Fruit fly (Drosophila melanogaster) whole organism, embryonic: Measurements from ENCODE around the gene CG6839.

Experiments
- Abd-B ChIP-seq: fragments of 200-800 bp; sonication (Bioruptor generic); optimal IDR thresholded peaks from 2 replicates; lab custom pipeline; 2018; ENCODE audit warnings: missing biosample characterization, mild to moderate bottlenecking, missing genetic modification characterization, moderate library complexity
- B-H2 ChIP-seq: fragments of 200-800 bp; sonication (Bioruptor generic); optimal IDR thresholded peaks from 2 replicates; lab custom pipeline; 2018; ENCODE audit warnings: missing biosample characterization, mild to moderate bottlenecking, missing genetic modification characterization
- CG10431 ChIP-seq: fragments of 200-800 bp; sonication (Bioruptor generic); optimal IDR thresholded peaks from 3 replicates; lab custom pipeline; 2018; ENCODE audit warnings: missing biosample characterization, mild to moderate bottlenecking, missing genetic modification characterization
- CG11093 ChIP-seq: fragments of 200-800 bp; sonication (Bioruptor generic); IDR thresholded peaks from 3 replicates; pipeline ENCODE4 v1.3.6; 2022; ENCODE audit warnings: missing biosample characterization, missing genetic modification characterization
- CG11560 ChIP-seq: fragments of 200-800 bp; sonication (Bioruptor generic); IDR thresholded peaks from 3 replicates; pipeline ENCODE4 v1.3.6; 2022; ENCODE audit warnings: missing biosample characterization, missing genetic modification characterization
- CG11723 ChIP-seq: fragments of 200-800 bp; sonication (Bioruptor generic); optimal IDR thresholded peaks from 2 replicates; lab custom pipeline; 2017; ENCODE audit warnings: missing biosample characterization, mild to moderate bottlenecking, missing genetic modification characterization
- CG12236 ChIP-seq: fragments of 200-800 bp; sonication (Bioruptor generic); optimal IDR thresholded peaks from 2 replicates; lab custom pipeline; 2016; ENCODE audit warnings: missing biosample characterization, missing genetic modification characterization
- CG13296 ChIP-seq: fragments of 200-800 bp; sonication (Bioruptor generic); optimal IDR thresholded peaks from 3 replicates; lab custom pipeline; 2018; ENCODE audit warnings: missing biosample characterization, mild to moderate bottlenecking, missing genetic modification characterization
- CG14050 ChIP-seq: fragments of 200-800 bp; sonication (Bioruptor generic); IDR thresholded peaks from 3 replicates; pipeline ENCODE4 v1.3.6; 2022; ENCODE audit warnings: missing biosample characterization, missing genetic modification characterization
- CG1647 ChIP-seq: fragments of 200-800 bp; sonication (Bioruptor generic); optimal IDR thresholded peaks from 3 replicates; lab custom pipeline; 2016; ENCODE audit warnings: missing biosample characterization, missing genetic modification characterization
- CG17802 ChIP-seq: fragments of 200-800 bp; sonication (Bioruptor generic); optimal IDR thresholded peaks from 2 replicates; lab custom pipeline; 2018; ENCODE audit warnings: missing biosample characterization, mild to moderate bottlenecking, missing genetic modification characterization, moderate library complexity
- CG2129 ChIP-seq: fragments of 200-800 bp; sonication (Bioruptor generic); IDR thresholded peaks from 2 replicates; pipeline ENCODE4 v1.3.6; 2022; ENCODE audit warnings: missing biosample characterization, missing genetic modification characterization; ENCODE audit not compliant: partially characterized antibody
- CG32532 ChIP-seq: fragments of 200-800 bp; sonication (Bioruptor generic); IDR thresholded peaks from 2 replicates; pipeline ENCODE4 v1.3.6; 2022; ENCODE audit warnings: missing biosample characterization, missing genetic modification characterization
- CG32772 ChIP-seq: fragments of 200-800 bp; sonication (Bioruptor generic); IDR thresholded peaks from 2 replicates; pipeline ENCODE4 v1.3.6; 2022; ENCODE audit warnings: missing biosample characterization, missing genetic modification characterization
- CG33557 ChIP-seq: fragments of 200-800 bp; sonication (Bioruptor generic); optimal IDR thresholded peaks from 2 replicates; lab custom pipeline; 2019; ENCODE audit warnings: missing biosample characterization, mild to moderate bottlenecking, missing genetic modification characterization, moderate library complexity
- CG3838 ChIP-seq: fragments of 200-800 bp; sonication (Bioruptor generic); optimal IDR thresholded peaks from 3 replicates; lab custom pipeline; 2016; ENCODE audit warnings: missing biosample characterization, missing genetic modification characterization
- CG5245 ChIP-seq: fragments of 200-800 bp; sonication (Bioruptor generic); optimal IDR thresholded peaks from 3 replicates; lab custom pipeline; 2016; ENCODE audit warnings: missing biosample characterization, missing genetic modification characterization
- CG6791 ChIP-seq: fragments of 200-800 bp; sonication (Bioruptor generic); IDR thresholded peaks from 3 replicates; pipeline ENCODE4 v1.3.6; 2022; ENCODE audit warnings: missing biosample characterization, missing genetic modification characterization; ENCODE audit not compliant: partially characterized antibody
- CG6813 ChIP-seq: fragments of 200-800 bp; sonication (Bioruptor generic); optimal IDR thresholded peaks from 2 replicates; lab custom pipeline; 2017; ENCODE audit warnings: missing biosample characterization, missing genetic modification characterization, mild to moderate bottlenecking, moderate library complexity, missing genetic modification reagents
- CG7963 ChIP-seq: fragments of 200-800 bp; sonication (Bioruptor generic); IDR thresholded peaks from 3 replicates; pipeline ENCODE4 v1.3.6; 2022; ENCODE audit warnings: missing biosample characterization, missing genetic modification characterization; ENCODE audit not compliant: partially characterized antibody
- CG8281 ChIP-seq: fragments of 200-800 bp; sonication (Bioruptor generic); optimal IDR thresholded peaks from 2 replicates; lab custom pipeline; 2018; ENCODE audit warnings: missing biosample characterization, mild to moderate bottlenecking, missing genetic modification characterization, moderate library complexity
- CG8478 ChIP-seq: fragments of >200 bp; optimal IDR thresholded peaks from 2 replicates; lab custom pipeline; 2018
- CG8924 ChIP-seq: fragments of 200-800 bp; optimal IDR thresholded peaks from 3 replicates; lab custom pipeline; 2019; ENCODE audit warnings: missing biosample characterization, mild to moderate bottlenecking, missing genetic modification characterization, moderate library complexity
- CG9797 ChIP-seq: fragments of 200-800 bp; sonication (Bioruptor generic); optimal IDR thresholded peaks from 3 replicates; lab custom pipeline; 2018; ENCODE audit warnings: missing biosample characterization, mild to moderate bottlenecking, missing genetic modification characterization
- CHES-1-like ChIP-seq: fragments of 200-800 bp; sonication (Bioruptor generic); optimal IDR thresholded peaks from 2 replicates; lab custom pipeline; 2016; ENCODE audit warnings: missing biosample characterization, missing genetic modification characterization
- Drgx ChIP-seq: fragments of 200-800 bp; sonication (Bioruptor generic); IDR thresholded peaks from 2 replicates; pipeline ENCODE4 v1.3.6; 2022; ENCODE audit warnings: missing biosample characterization, missing genetic modification characterization
- E2f2 ChIP-seq: fragments of 200-800 bp; sonication (Bioruptor generic); IDR thresholded peaks from 2 replicates; pipeline ENCODE4 v1.3.6; 2022; ENCODE audit warnings: missing biosample characterization, missing genetic modification characterization
- GATAe ChIP-seq: fragments of 200-800 bp; sonication (Bioruptor generic); conservative IDR thresholded peaks from 2 replicates; pipeline ENCODE4 v1.3.6; 2022; ENCODE audit warnings: missing biosample characterization, missing genetic modification characterization
- Max ChIP-seq: fragments of 200-800 bp; sonication (Bioruptor generic); optimal IDR thresholded peaks from 2 replicates; lab custom pipeline; 2016; ENCODE audit warnings: missing biosample characterization, mild to moderate bottlenecking, missing genetic modification characterization
- Mes4 ChIP-seq: fragments of 200-800 bp; sonication (Bioruptor generic); optimal IDR thresholded peaks from 2 replicates; lab custom pipeline; 2016; ENCODE audit warnings: missing biosample characterization, missing genetic modification characterization
- Pdp1 ChIP-seq, 2 experiments: fragments of 200-800 bp; sonication (Bioruptor generic); optimal IDR thresholded peaks; 3 replicates each; lab custom pipeline; 2016; ENCODE audit warnings: missing biosample characterization in 2 of 2, missing genetic modification characterization in 2 of 2, mild to moderate bottlenecking in 1 of 2, moderate library complexity in 1 of 2
- Scr ChIP-seq: fragments of 200-800 bp; sonication (Bioruptor generic); IDR thresholded peaks from 2 replicates; pipeline ENCODE4 v1.3.6; 2022; ENCODE audit warnings: missing biosample characterization, missing genetic modification characterization; ENCODE audit not compliant: partially characterized antibody
- ac ChIP-seq: fragments of 200-800 bp; sonication (Bioruptor generic); optimal IDR thresholded peaks from 3 replicates; lab custom pipeline; 2017; ENCODE audit warnings: missing biosample characterization, mild to moderate bottlenecking, missing genetic modification characterization
- ara ChIP-seq: fragments of 200-800 bp; sonication (Bioruptor generic); IDR thresholded peaks from 2 replicates; pipeline ENCODE4 v1.3.6; 2022; ENCODE audit warnings: missing biosample characterization, missing genetic modification characterization
- caup ChIP-seq: fragments of 200-800 bp; sonication (Bioruptor generic); optimal IDR thresholded peaks from 3 replicates; lab custom pipeline; 2017; ENCODE audit warnings: missing biosample characterization, mild to moderate bottlenecking, missing genetic modification characterization, moderate library complexity; ENCODE audit not compliant: severe bottlenecking
- chm ChIP-seq: fragments of 200-800 bp; sonication (Bioruptor generic); IDR thresholded peaks from 2 replicates; pipeline ENCODE4 v1.3.6; 2022; ENCODE audit warnings: missing biosample characterization, missing genetic modification characterization
- eve ChIP-seq, 2 experiments: fragments of >200 bp; optimal IDR thresholded peaks; 2 replicates each; lab custom pipeline; 2017; ENCODE audit warnings: missing biosample characterization in 2 of 2, missing genetic modification characterization in 2 of 2
- gsb-n ChIP-seq: fragments of 200-800 bp; sonication (Bioruptor generic); optimal IDR thresholded peaks from 3 replicates; lab custom pipeline; 2018; ENCODE audit warnings: missing biosample characterization, mild to moderate bottlenecking, missing genetic modification characterization
- hth ChIP-seq: fragments of >200 bp; optimal IDR thresholded peaks from 2 replicates; lab custom pipeline; 2017; ENCODE audit warnings: inconsistent platforms
- ind ChIP-seq: fragments of 200-800 bp; sonication (Bioruptor generic); optimal IDR thresholded peaks from 3 replicates; lab custom pipeline; 2016; ENCODE audit warnings: missing biosample characterization, missing genetic modification characterization
- inv ChIP-seq: fragments of 200-800 bp; sonication (Bioruptor generic); IDR thresholded peaks from 2 replicates; pipeline ENCODE4 v1.3.6; 2022; ENCODE audit warnings: missing biosample characterization, missing genetic modification characterization; ENCODE audit not compliant: partially characterized antibody
- klu ChIP-seq: fragments of 200-800 bp; sonication (Bioruptor generic); IDR thresholded peaks from 2 replicates; pipeline ENCODE4 v1.3.6; 2022; ENCODE audit warnings: missing biosample characterization, missing genetic modification characterization
- lmd ChIP-seq: fragments of 200-800 bp; sonication (Bioruptor generic); IDR thresholded peaks from 2 replicates; pipeline ENCODE4 v1.3.6; 2022; ENCODE audit warnings: missing biosample characterization, missing genetic modification characterization
- mirr ChIP-seq: fragments of 200-800 bp; sonication (Bioruptor generic); optimal IDR thresholded peaks from 3 replicates; lab custom pipeline; 2018; ENCODE audit warnings: missing biosample characterization, mild to moderate bottlenecking, missing genetic modification characterization
- org-1 ChIP-seq: fragments of 200-800 bp; sonication (Bioruptor generic); optimal IDR thresholded peaks from 2 replicates; lab custom pipeline; 2017; ENCODE audit warnings: missing biosample characterization, missing genetic modification characterization
- pb ChIP-seq: fragments of 200-800 bp; sonication (Bioruptor generic); optimal IDR thresholded peaks from 3 replicates; lab custom pipeline; 2016; ENCODE audit warnings: missing biosample characterization, missing genetic modification characterization
- phol ChIP-seq: fragments of 200-800 bp; sonication (Bioruptor generic); optimal IDR thresholded peaks from 3 replicates; lab custom pipeline; 2018; ENCODE audit warnings: missing biosample characterization, mild to moderate bottlenecking, missing genetic modification characterization, moderate library complexity
- sd ChIP-seq: fragments of 200-800 bp; sonication (Bioruptor generic); optimal IDR thresholded peaks from 3 replicates; lab custom pipeline; 2018; ENCODE audit warnings: missing biosample characterization, mild to moderate bottlenecking, missing genetic modification characterization, moderate library complexity
- sens ChIP-seq: fragments of 200-800 bp; sonication (Bioruptor generic); peaks from one replicate; lab custom pipeline; 2016; ENCODE audit warnings: missing biosample characterization, missing genetic modification characterization
- seq ChIP-seq: fragments of 200-800 bp; sonication (Bioruptor generic); IDR thresholded peaks from 2 replicates; pipeline ENCODE4 v1.3.6; 2022; ENCODE audit warnings: missing biosample characterization, missing genetic modification characterization
- sqz ChIP-seq: fragments of 200-800 bp; sonication (Bioruptor generic); optimal IDR thresholded peaks from 3 replicates; lab custom pipeline; 2018; ENCODE audit warnings: missing biosample characterization, mild to moderate bottlenecking, missing genetic modification characterization
- tx ChIP-seq: fragments of 200-800 bp; sonication (Bioruptor generic); optimal IDR thresholded peaks from 2 replicates; lab custom pipeline; 2016; ENCODE audit warnings: missing biosample characterization, missing genetic modification characterization

CG6839 gene

dm6 chr3L:18870027-18870426, 47.4 kb upstream of the CG6839 start, which contains the start of gene Blos3 (continued):
- no peak for TF ChIP-seq CG32772
- no peak for TF ChIP-seq CG8281 (tag; lab: Kevin White, UChicago)
- TF ChIP-seq ac (GFP tag; lab: Kevin White, UChicago) = no peak
- TF ChIP-seq gsb-n (tag; lab: Kevin White, UChicago) = peak; percentile 13
- peak; percentile 20 for TF ChIP-seq CG11723
- peak; percentile 92 for TF ChIP-seq sens
- TF ChIP-seq caup (GFP tag; lab: Kevin White, UChicago) = peak; percentile 23
- no peak for TF ChIP-seq CG33557 (GFP tag; lab: Kevin White, UChicago)
- no peak for TF ChIP-seq CG14050 (GFP tag; lab: Robert Waterston, UW)
- no peak for TF ChIP-seq Max
- peak; percentile 22 for TF ChIP-seq CG17802
- TF ChIP-seq CG6813 = no peak
- TF ChIP-seq CG3838 (GFP tag; lab: Kevin White, UChicago) = peak; percentile 16
- TF ChIP-seq CG9797 (GFP tag; lab: Kevin White, UChicago) = no peak
- no peak for TF ChIP-seq CG11093 (GFP tag; lab: Robert Waterston, UW)
- TF ChIP-seq CG13296 (GFP tag; lab: Kevin White, UChicago) = peak; percentile 27
- no peak for TF ChIP-seq CG2129 (GFP tag; lab: Robert Waterston, UW)
- peak; percentile 51 for TF ChIP-seq CG1647 (GFP tag; lab: Kevin White, UChicago)
- peak; percentile 16 for TF ChIP-seq tx (GFP tag; lab: Kevin White, UChicago)
- TF ChIP-seq hth (lab: Kevin White, UChicago) = no peak
- TF ChIP-seq Mes4 = no peak
- 0 out of 2 replicates have a peak, but pooled peaks have one; percentile 16 for TF ChIP-seq CG32532
- TF ChIP-seq phol = peak; percentile 53
- TF ChIP-seq CG8924 = peak; percentile 58
- no peak for TF ChIP-seq sqz (GFP tag; lab: Kevin White, UChicago)
- no peak for TF ChIP-seq sd (tag; lab: Kevin White, UChicago)
- TF ChIP-seq pb (GFP tag; lab: Kevin White, UChicago) = no peak
- no peak for TF ChIP-seq CG5245 (GFP tag; lab: Kevin White, UChicago)
- TF ChIP-seq CG7963 = no peak
- TF ChIP-seq E2f2 (GFP tag; lab: Robert Waterston, UW) = no peak
- TF ChIP-seq ara (GFP tag; lab: Robert Waterston, UW) = no peak
- TF ChIP-seq eve (GFP tag; optimal IDR thresholded peaks at IDR 0.05; lab: Kevin White, UChicago) = no peak
- no peak for TF ChIP-seq chm
- TF ChIP-seq mirr (GFP tag; lab: Kevin White, UChicago) = no peak
- peak; percentile 7 for TF ChIP-seq CHES-1-like
- TF ChIP-seq Pdp1 (GFP tag; optimal IDR thresholded peaks at IDR 0.05; lab: Kevin White, UChicago) = peak in 1 of 2 experiments; percentile 49
- TF ChIP-seq B-H2 = no peak
- no peak for TF ChIP-seq klu (GFP tag; lab: Robert Waterston, UW)
- peak; percentile 52 for TF ChIP-seq ind (GFP tag; lab: Kevin White, UChicago)
- TF ChIP-seq GATAe = no peak
- no peak for TF ChIP-seq Scr (GFP tag; lab: Robert Waterston, UW)
- no peak for TF ChIP-seq seq (GFP tag; lab: Robert Waterston, UW)
- TF ChIP-seq lmd (GFP tag; lab: Robert Waterston, UW) = peak; percentile 36; the same call in 1 of the 2 replicates
- TF ChIP-seq CG6791 (GFP tag; lab: Robert Waterston, UW) = no peak
- TF ChIP-seq CG10431 = no peak
- TF ChIP-seq org-1 (GFP tag; lab: Kevin White, UChicago) = no peak
- TF ChIP-seq inv (GFP tag; lab: Robert Waterston, UW) = no peak
- TF ChIP-seq CG12236 = no peak
- peak; percentile 25 for TF ChIP-seq Abd-B (GFP tag; lab: Kevin White, UChicago)
- TF ChIP-seq CG11560 (tag; lab: Robert Waterston, UW) = no peak
- peak; percentile 27; the same call in 1 of the 2 replicates for TF ChIP-seq Drgx
- TF ChIP-seq CG8478 (lab: Kevin White, UChicago) = no peak
